Worm (Caenorhabditis elegans) whole organism, early embryonic: ENCODE measurements around the gene cyp-35B1.

Experiments
- sea-1 ChIP-seq: fragments of 200-800 bp; sonication (Bioruptor generic); conservative IDR thresholded peaks from 2 replicates; pipeline ENCODE4 v1.3.6; 2022; ENCODE audit warnings: missing genetic modification characterization, missing compliant biosample characterization
- tbx-11 ChIP-seq: fragments of 200-800 bp; sonication (Bioruptor generic); IDR thresholded peaks from 2 replicates; pipeline ENCODE4 v1.3.6; 2022; ENCODE audit warnings: missing genetic modification characterization, missing compliant biosample characterization

DNA sequence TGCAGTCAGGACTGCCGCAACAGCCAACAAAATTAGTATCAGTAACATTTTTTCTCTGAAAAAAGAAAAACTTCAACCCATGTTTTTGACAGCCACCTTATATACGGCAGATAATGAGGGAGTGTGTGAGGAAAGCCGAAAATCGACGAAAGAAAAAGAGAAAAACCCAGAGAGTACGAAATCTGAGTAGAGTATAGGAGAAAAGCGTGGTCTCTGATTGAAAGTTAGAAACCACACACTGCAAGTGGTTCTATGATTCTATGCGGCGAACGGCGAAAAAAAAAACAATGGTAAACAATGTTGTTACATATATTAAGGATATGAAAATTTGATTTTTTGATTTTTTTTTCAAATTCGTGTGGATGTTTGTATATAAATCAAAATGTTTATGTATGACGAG, 28.9 kb downstream of the cyp-35B1 start, which contains the start of gene cyp-34A8:
- TF ChIP-seq sea-1, result no peak
- no peak for TF ChIP-seq tbx-11 (GFP tag; lab: Robert Waterston, UW)
